Fruit fly (Drosophila melanogaster) whole organism, embryonic: Measurements from ENCODE around the gene Nmdar2.

Experiments used
- Aef1 ChIP-seq: fragments of 200-800 bp; sonication (Bioruptor generic); IDR thresholded peaks from 3 replicates; pipeline ENCODE4 v1.3.6; 2022; ENCODE audit warnings: missing biosample characterization, missing genetic modification characterization
- B-H2 ChIP-seq: fragments of 200-800 bp; sonication (Bioruptor generic); optimal IDR thresholded peaks from 2 replicates; lab custom pipeline; 2018; ENCODE audit warnings: missing biosample characterization, mild to moderate bottlenecking, missing genetic modification characterization
- Bgb ChIP-seq: fragments of 200-800 bp; sonication (Bioruptor generic); IDR thresholded peaks from 2 replicates; pipeline ENCODE4 v1.3.6; 2022; ENCODE audit warnings: missing biosample characterization, missing genetic modification characterization; ENCODE audit not compliant: partially characterized antibody
- CG10147 ChIP-seq: fragments of 200-800 bp; sonication (Bioruptor generic); optimal IDR thresholded peaks from 2 replicates; lab custom pipeline; 2019; ENCODE audit warnings: missing biosample characterization, mild to moderate bottlenecking, missing genetic modification characterization, moderate library complexity
- CG10543 ChIP-seq: fragments of 200-800 bp; sonication (Bioruptor generic); optimal IDR thresholded peaks from 3 replicates; lab custom pipeline; 2017; ENCODE audit warnings: missing biosample characterization, mild to moderate bottlenecking, missing genetic modification characterization, moderate library complexity
- CG11085 ChIP-seq: fragments of 200-800 bp; sonication (Bioruptor generic); IDR thresholded peaks from 2 replicates; pipeline ENCODE4 v1.3.6; 2022; ENCODE audit warnings: missing biosample characterization, missing genetic modification characterization
- CG12299 ChIP-seq: fragments of 200-800 bp; sonication (Bioruptor generic); optimal IDR thresholded peaks from 2 replicates; lab custom pipeline; 2018; ENCODE audit warnings: missing biosample characterization, mild to moderate bottlenecking, missing genetic modification characterization
- CG13624 ChIP-seq: fragments of 200-800 bp; sonication (Bioruptor generic); optimal IDR thresholded peaks from 2 replicates; lab custom pipeline; 2016; ENCODE audit warnings: missing biosample characterization, missing genetic modification characterization
- CG1529 ChIP-seq: fragments of 200-800 bp; sonication (Bioruptor generic); optimal IDR thresholded peaks from 3 replicates; lab custom pipeline; 2018; ENCODE audit warnings: missing biosample characterization, missing genetic modification characterization
- CG1647 ChIP-seq: fragments of 200-800 bp; sonication (Bioruptor generic); optimal IDR thresholded peaks from 3 replicates; lab custom pipeline; 2016; ENCODE audit warnings: missing biosample characterization, missing genetic modification characterization
- CG16815 ChIP-seq: fragments of 200-800 bp; sonication (Bioruptor generic); optimal IDR thresholded peaks from 3 replicates; lab custom pipeline; 2017; ENCODE audit warnings: missing biosample characterization, mild to moderate bottlenecking, missing genetic modification characterization
- CG18011 ChIP-seq: fragments of 200-800 bp; sonication (Bioruptor generic); optimal IDR thresholded peaks from 2 replicates; lab custom pipeline; 2017; ENCODE audit warnings: missing biosample characterization, missing genetic modification characterization, mild to moderate bottlenecking, moderate library complexity, missing genotype
- CG2678 ChIP-seq: fragments of 200-800 bp; sonication (Bioruptor generic); optimal IDR thresholded peaks from 3 replicates; lab custom pipeline; 2019; ENCODE audit warnings: missing biosample characterization, mild to moderate bottlenecking, missing genetic modification characterization, moderate library complexity
- CG30020 ChIP-seq: fragments of 200-800 bp; optimal IDR thresholded peaks from 2 replicates; lab custom pipeline; 2019; ENCODE audit warnings: missing biosample characterization, mild to moderate bottlenecking, missing genetic modification characterization, moderate library complexity
- CG34422 ChIP-seq: fragments of 200-800 bp; sonication (Bioruptor generic); IDR thresholded peaks from 3 replicates; pipeline ENCODE4 v1.3.6; 2022; ENCODE audit warnings: missing biosample characterization, missing genetic modification characterization
- CG3726 ChIP-seq: fragments of 200-800 bp; sonication (Bioruptor generic); IDR thresholded peaks from 3 replicates; pipeline ENCODE4, ENCODE4 v1.3.6; 2022; ENCODE audit warnings: missing biosample characterization, missing genetic modification characterization
- CG4404 ChIP-seq: fragments of 200-800 bp; sonication (Bioruptor generic); IDR thresholded peaks from 2 replicates; pipeline ENCODE4 v1.3.6; 2022; ENCODE audit warnings: missing biosample characterization, missing genetic modification characterization
- CG6689 ChIP-seq: fragments of 200-800 bp; sonication (Bioruptor generic); IDR thresholded peaks from 2 replicates; pipeline ENCODE4 v1.3.6; 2022; ENCODE audit warnings: missing biosample characterization, missing genetic modification characterization
- CG7271 ChIP-seq: fragments of 200-800 bp; sonication (Bioruptor generic); optimal IDR thresholded peaks from 2 replicates; lab custom pipeline; 2018; ENCODE audit warnings: missing biosample characterization, mild to moderate bottlenecking, missing genetic modification characterization, moderate library complexity
- CG7745 ChIP-seq: fragments of 200-800 bp; sonication (Bioruptor generic); optimal IDR thresholded peaks from 2 replicates; lab custom pipeline; 2018; ENCODE audit warnings: missing biosample characterization, mild to moderate bottlenecking, missing genetic modification characterization, moderate library complexity
- CG8944 ChIP-seq: fragments of 200-800 bp; sonication (Bioruptor generic); optimal IDR thresholded peaks from 3 replicates; lab custom pipeline; 2016; ENCODE audit warnings: missing biosample characterization, missing genetic modification characterization
- CG9797 ChIP-seq: fragments of 200-800 bp; sonication (Bioruptor generic); optimal IDR thresholded peaks from 3 replicates; lab custom pipeline; 2018; ENCODE audit warnings: missing biosample characterization, mild to moderate bottlenecking, missing genetic modification characterization
- CG9932 ChIP-seq: fragments of 200-800 bp; sonication (Bioruptor generic); IDR thresholded peaks from 2 replicates; pipeline ENCODE4 v1.3.6; 2022; ENCODE audit warnings: missing biosample characterization, missing genetic modification characterization
- D19A ChIP-seq: fragments of 200-800 bp; optimal IDR thresholded peaks from 3 replicates; lab custom pipeline; 2019; ENCODE audit warnings: missing biosample characterization, mild to moderate bottlenecking, missing genetic modification characterization, moderate library complexity
- E2f2 ChIP-seq: fragments of 200-800 bp; sonication (Bioruptor generic); IDR thresholded peaks from 2 replicates; pipeline ENCODE4 v1.3.6; 2022; ENCODE audit warnings: missing biosample characterization, missing genetic modification characterization
- Fer3 ChIP-seq: fragments of 200-800 bp; sonication (Bioruptor generic); optimal IDR thresholded peaks from 2 replicates; lab custom pipeline; 2018; ENCODE audit warnings: missing biosample characterization, mild to moderate bottlenecking, missing genetic modification characterization, moderate library complexity
- H15 ChIP-seq: fragments of 200-800 bp; sonication (Bioruptor generic); IDR thresholded peaks from 3 replicates; pipeline ENCODE4 v1.3.6; 2022; ENCODE audit warnings: missing biosample characterization, missing genetic modification characterization
- HLH4C ChIP-seq: fragments of 200-800 bp; sonication (Bioruptor generic); IDR thresholded peaks from 3 replicates; pipeline ENCODE4 v1.3.6; 2022; ENCODE audit warnings: missing biosample characterization, missing genetic modification characterization; ENCODE audit not compliant: partially characterized antibody
- Hey ChIP-seq: fragments of 200-800 bp; sonication (Bioruptor generic); optimal IDR thresholded peaks from 3 replicates; lab custom pipeline; 2018; ENCODE audit warnings: missing biosample characterization, mild to moderate bottlenecking, missing genetic modification characterization
- MTF-1 ChIP-seq: fragments of 200-800 bp; sonication (Bioruptor generic); optimal IDR thresholded peaks from 2 replicates; lab custom pipeline; 2018; ENCODE audit warnings: missing biosample characterization, mild to moderate bottlenecking, missing genetic modification characterization, borderline replicate concordance
- Med ChIP-seq: fragments of 200-800 bp; sonication (Bioruptor generic); peaks from one replicate; lab custom pipeline; 2016; ENCODE audit warnings: missing biosample characterization, missing genetic modification characterization, mild to moderate bottlenecking, inconsistent platforms, moderate library complexity
- NC2α ChIP-seq: fragments of 200-800 bp; sonication (Bioruptor generic); optimal IDR thresholded peaks from 2 replicates; lab custom pipeline; 2016; ENCODE audit warnings: missing biosample characterization, missing genetic modification characterization
- Rx ChIP-seq: fragments of 200-800 bp; sonication (Bioruptor generic); IDR thresholded peaks from 2 replicates; pipeline ENCODE4 v1.3.6; 2022; ENCODE audit warnings: missing biosample characterization, missing genetic modification characterization
- Sin3A ChIP-seq: fragments of >200 bp; optimal IDR thresholded peaks from 2 replicates; lab custom pipeline; 2018
- Taf1 ChIP-seq: fragments of 200-800 bp; sonication (Bioruptor generic); IDR thresholded peaks from 2 replicates; pipeline ENCODE4 v1.3.6; 2022; ENCODE audit warnings: missing biosample characterization, missing genetic modification characterization
- Vsx1 ChIP-seq: fragments of 200-800 bp; sonication (Bioruptor generic); optimal IDR thresholded peaks from 2 replicates; lab custom pipeline; 2017; ENCODE audit warnings: missing biosample characterization, mild to moderate bottlenecking, missing genetic modification characterization, missing genetic modification reagents
- Xrp1 ChIP-seq: fragments of 200-800 bp; sonication (Bioruptor generic); IDR thresholded peaks from 2 replicates; pipeline ENCODE4 v1.3.6; 2022; ENCODE audit warnings: missing biosample characterization, missing genetic modification characterization
- YL-1 ChIP-seq: fragments of 200-800 bp; sonication (Bioruptor generic); optimal IDR thresholded peaks from 3 replicates; lab custom pipeline; 2017; ENCODE audit warnings: missing biosample characterization, mild to moderate bottlenecking, missing genetic modification characterization
- ac ChIP-seq: fragments of 200-800 bp; sonication (Bioruptor generic); optimal IDR thresholded peaks from 3 replicates; lab custom pipeline; 2017; ENCODE audit warnings: missing biosample characterization, mild to moderate bottlenecking, missing genetic modification characterization
- bcd ChIP-seq: fragments of 200-800 bp; sonication (Bioruptor generic); optimal IDR thresholded peaks from 2 replicates; lab custom pipeline; 2017; ENCODE audit warnings: missing biosample characterization, mild to moderate bottlenecking, missing genetic modification characterization
- br ChIP-seq: fragments of >200 bp; optimal IDR thresholded peaks from 2 replicates; lab custom pipeline; 2017
- otp ChIP-seq: fragments of 200-800 bp; sonication (Bioruptor generic); IDR thresholded peaks from 3 replicates; pipeline ENCODE4, ENCODE4 v1.3.6; 2022; ENCODE audit warnings: missing biosample characterization, missing genetic modification characterization
- pb ChIP-seq: fragments of 200-800 bp; sonication (Bioruptor generic); optimal IDR thresholded peaks from 3 replicates; lab custom pipeline; 2016; ENCODE audit warnings: missing biosample characterization, missing genetic modification characterization
- pita ChIP-seq: fragments of 200-800 bp; sonication (Bioruptor generic); optimal IDR thresholded peaks from 2 replicates; lab custom pipeline; 2017; ENCODE audit warnings: missing biosample characterization, mild to moderate bottlenecking, missing genetic modification characterization
- psq ChIP-seq: fragments of 200-800 bp; sonication (Bioruptor generic); optimal IDR thresholded peaks from 2 replicates; lab custom pipeline; 2017; ENCODE audit warnings: missing biosample characterization, missing genetic modification characterization
- run ChIP-seq: fragments of 200-800 bp; sonication (Bioruptor generic); optimal IDR thresholded peaks from 3 replicates; lab custom pipeline; 2018; ENCODE audit warnings: missing biosample characterization, mild to moderate bottlenecking, missing genetic modification characterization
- seq ChIP-seq: fragments of 200-800 bp; sonication (Bioruptor generic); IDR thresholded peaks from 2 replicates; pipeline ENCODE4 v1.3.6; 2022; ENCODE audit warnings: missing biosample characterization, missing genetic modification characterization
- stc ChIP-seq: fragments of 200-800 bp; sonication (Bioruptor generic); IDR thresholded peaks from 2 replicates; pipeline ENCODE4 v1.3.6; 2022; ENCODE audit warnings: missing biosample characterization, missing genetic modification characterization
- unc-4 ChIP-seq: fragments of 200-800 bp; sonication (Bioruptor generic); IDR thresholded peaks from 2 replicates; pipeline ENCODE4 v1.3.6; 2022; ENCODE audit warnings: missing biosample characterization, missing genetic modification characterization; ENCODE audit not compliant: partially characterized antibody
- vvl ChIP-seq: fragments of 200-800 bp; sonication (Bioruptor generic); IDR thresholded peaks from 2 replicates; pipeline ENCODE4 v1.3.6; 2022; ENCODE audit warnings: missing biosample characterization, missing genetic modification characterization
- yki ChIP-seq: fragments of >200 bp; optimal IDR thresholded peaks from 3 replicates; lab custom pipeline; 2018

Nmdar2 gene

DNA sequence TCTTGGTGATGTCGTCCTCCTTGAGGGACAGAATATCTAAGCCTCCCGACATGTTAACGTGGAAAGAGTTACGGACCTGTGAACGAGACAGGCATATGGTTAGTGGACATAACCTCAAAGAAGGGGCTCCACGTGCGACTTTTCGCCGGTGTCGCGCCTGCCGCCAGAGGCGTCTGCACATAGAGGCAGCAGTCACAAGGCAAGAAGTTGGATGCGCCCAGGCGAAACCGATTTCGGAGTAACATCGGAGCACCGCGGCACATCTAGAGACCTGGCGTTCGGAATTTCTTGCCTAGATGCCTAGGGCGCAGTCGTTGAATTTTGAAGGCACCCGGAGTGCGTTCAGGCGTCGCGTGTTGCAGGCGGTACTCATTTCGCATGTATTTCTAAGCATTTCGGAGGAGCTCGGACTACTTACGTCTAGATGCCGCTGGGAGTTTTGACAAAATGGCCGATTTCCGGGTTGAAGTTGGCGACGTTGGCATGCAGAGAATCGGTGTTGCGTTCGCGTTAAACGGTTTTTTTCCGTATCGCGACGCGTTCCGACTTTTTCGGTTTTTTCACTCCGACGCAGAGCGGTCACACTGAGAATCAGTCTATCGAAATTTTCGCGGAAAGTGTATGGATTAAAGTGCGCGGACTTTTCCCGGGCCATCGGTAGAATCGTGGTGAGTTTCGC is 24.6 kb downstream of the Nmdar2 start, which contains the start of the genes sta and inc (continued):
- TF ChIP-seq psq (GFP tag; lab: Kevin White, UChicago) (no peak), CG13624 (GFP tag; lab: Kevin White, UChicago) (peak; percentile 73), MTF-1 (GFP tag; lab: Kevin White, UChicago) (peak; percentile 86), CG1647 (GFP tag; lab: Kevin White, UChicago) (peak; percentile 35), Aef1 (GFP tag; lab: Robert Waterston, UW) (no peak), D19A (peak; percentile 15), CG34422 (GFP tag; lab: Robert Waterston, UW) (peak; percentile 80; the same call in 2 of the 3 replicates), pita (GFP tag; lab: Kevin White, UChicago) (peak; percentile 44), seq (peak; percentile 41; the same call in 1 of the 2 replicates), CG16815 (GFP tag; lab: Kevin White, UChicago) (no peak), Xrp1 (GFP tag; lab: Robert Waterston, UW) (no peak), Taf1 (GFP tag; lab: Robert Waterston, UW) (no peak), pb (GFP tag; lab: Kevin White, UChicago) (peak; percentile 53), ac (GFP tag; lab: Kevin White, UChicago) (peak; percentile 37), CG1529 (peak; percentile 31), CG11085 (GFP tag; lab: Robert Waterston, UW) (no peak; the same call in 1 of the 2 replicates), vvl (GFP tag; lab: Robert Waterston, UW) (peak; percentile 66), yki (lab: Kevin White, UChicago) (no peak), H15 (GFP tag; lab: Robert Waterston, UW) (0 out of 3 replicates have a peak, but pooled peaks have one; percentile 23), Med (GFP tag; lab: Kevin White, UChicago) (peak; percentile 97), CG10543 (GFP tag; lab: Kevin White, UChicago) (peak; percentile 82), E2f2 (peak; percentile 92), stc (GFP tag; lab: Robert Waterston, UW) (no peak), Fer3 (tag; lab: Kevin White, UChicago) (peak; percentile 68), HLH4C (peak; percentile 64), CG18011 (GFP tag; lab: Kevin White, UChicago) (peak; percentile 38), CG4404 (GFP tag; lab: Robert Waterston, UW) (no peak), br (no peak), run (tag; lab: Kevin White, UChicago) (peak; percentile 11), YL-1 (GFP tag; lab: Kevin White, UChicago) (peak; percentile 94), otp (GFP tag; lab: Robert Waterston, UW) (peak; percentile 40; the same call in 1 of the 3 replicates), Rx (GFP tag; lab: Robert Waterston, UW) (peak; percentile 51), CG30020 (peak; percentile 26), B-H2 (GFP tag; lab: Kevin White, UChicago) (peak; percentile 81), CG12299 (tag; lab: Kevin White, UChicago) (peak; percentile 66), Bgb (GFP tag; lab: Robert Waterston, UW) (peak; percentile 64), CG7271 (tag; lab: Kevin White, UChicago) (peak; percentile 73), CG9797 (GFP tag; lab: Kevin White, UChicago) (peak; percentile 99), CG10147 (GFP tag; lab: Kevin White, UChicago) (peak; percentile 55), Hey (tag; lab: Kevin White, UChicago) (peak; percentile 67), Sin3A (lab: Kevin White, UChicago) (peak; percentile 39), bcd (peak; percentile 85), CG6689 (GFP tag; lab: Robert Waterston, UW) (no peak), unc-4 (GFP tag; lab: Robert Waterston, UW) (peak; percentile 72), CG9932 (GFP tag; lab: Robert Waterston, UW) (peak; percentile 53; the same call in 1 of the 2 replicates), CG3726 (no peak), CG7745 (tag; lab: Kevin White, UChicago) (peak; percentile 26), Vsx1 (peak; percentile 67), CG2678 (tag; lab: Kevin White, UChicago) (peak; percentile 65), CG8944 (peak; percentile 15), NC2α (GFP tag; lab: Kevin White, UChicago) (peak; percentile 17)
